Worm (Caenorhabditis elegans) whole organism, mixed stage, embryonic: Measurements from ENCODE around the gene mdt-27.

Experiments
- bed-3 ChIP-seq: fragments of 200-800 bp; sonication (Bioruptor generic); optimal IDR thresholded peaks from 3 replicates; lab custom pipeline; 2018; ENCODE audit warnings: mild to moderate bottlenecking, missing genetic modification characterization, moderate library complexity, missing compliant biosample characterization
- blmp-1 ChIP-seq: fragments of 150-350 bp; optimal IDR thresholded peaks from 2 replicates; lab custom pipeline; 2014; ENCODE audit warnings: missing biosample characterization, missing genetic modification characterization
- elt-1 ChIP-seq: sonication (generic microtip); optimal IDR thresholded peaks from 2 replicates; lab custom pipeline; 2017; ENCODE audit warnings: missing genetic modification characterization, mild to moderate bottlenecking, missing compliant biosample characterization, antibody characterized with exemption, moderate library complexity, borderline replicate concordance; ENCODE audit not compliant: insufficient read depth
- ham-2 ChIP-seq: fragments of 200-800 bp; sonication (Bioruptor generic); optimal IDR thresholded peaks from 2 replicates; lab custom pipeline; 2018; ENCODE audit warnings: mild to moderate bottlenecking, missing genetic modification characterization, missing compliant biosample characterization
- lin-13 ChIP-seq: fragments of 150-350 bp; optimal IDR thresholded peaks from 2 replicates; lab custom pipeline; 2014; ENCODE audit warnings: missing biosample characterization, missing genetic modification characterization
- nhr-12 ChIP-seq: fragments of 150-350 bp; optimal IDR thresholded peaks from 2 replicates; lab custom pipeline; 2014; ENCODE audit warnings: missing biosample characterization, missing genetic modification characterization
- unc-39 ChIP-seq: fragments of 150-350 bp; optimal IDR thresholded peaks from 2 replicates; lab custom pipeline; 2014; ENCODE audit warnings: missing biosample characterization, missing genetic modification characterization
- unc-62 ChIP-seq: fragments of 150-350 bp; optimal IDR thresholded peaks from 2 replicates; lab custom pipeline; 2014; ENCODE audit warnings: missing biosample characterization, missing genetic modification reagents, missing genetic modification characterization

ce11 chrV:9202710-9203109, 10.7 kb downstream of the mdt-27 start, which contains the start of gene asp-2:
- TF ChIP-seq elt-1 (tag; lab: Kevin White, UChicago): no peak
- no peak for TF ChIP-seq blmp-1 (tag; lab: Kevin White, UChicago)
- TF ChIP-seq lin-13 (tag; lab: Kevin White, UChicago): no peak
- TF ChIP-seq unc-62 (GFP tag; lab: Kevin White, UChicago): no peak
- no peak for TF ChIP-seq ham-2 (GFP tag; lab: Kevin White, UChicago)
- no peak for TF ChIP-seq unc-39 (tag; lab: Kevin White, UChicago)
- TF ChIP-seq nhr-12 (tag; lab: Kevin White, UChicago): no peak
- TF ChIP-seq bed-3: no peak
